Fruit fly (Drosophila melanogaster): Measurements from ENCODE around the gene CG7889.

- no peak for TF ChIP-seq CG6854 (GFP tag; optimal IDR thresholded peaks at IDR 0.05)
- no peak for TF ChIP-seq Hr38 (GFP tag; optimal IDR thresholded peaks at IDR 0.05)
- TF ChIP-seq CG32006 (GFP tag; optimal IDR thresholded peaks at IDR 0.05): no peak
- TF ChIP-seq lz (GFP tag; optimal IDR thresholded peaks at IDR 0.05): no peak
- no peak for TF ChIP-seq Blimp-1 (GFP tag; optimal IDR thresholded peaks at IDR 0.05)
- no peak for TF ChIP-seq Eip78C (GFP tag)
- no peak for TF ChIP-seq OdsH (GFP tag; optimal IDR thresholded peaks at IDR 0.05)
- no peak for TF ChIP-seq Sox15 (GFP tag; optimal IDR thresholded peaks at IDR 0.05)
- TF ChIP-seq Smox (GFP tag; optimal IDR thresholded peaks at IDR 0.05): no peak
- TF ChIP-seq CG3919 (GFP tag; optimal IDR thresholded peaks at IDR 0.05): no peak
- no peak for TF ChIP-seq CG11762 (GFP tag; optimal IDR thresholded peaks at IDR 0.05; ENCODE audit: insufficient read depth)
- no peak for TF ChIP-seq topi (GFP tag; optimal IDR thresholded peaks at IDR 0.05)
- TF ChIP-seq CG10669 (GFP tag; optimal IDR thresholded peaks at IDR 0.05): no peak
These were observed 37.3 kb downstream of the CG7889 start for dm6 chrX:19280685-19281084.

Measured in whole organism, prepupa.